Fruit fly (Drosophila melanogaster) whole organism, embryonic: ENCODE results near the gene BtbVII.

ENCODE experiments used
- Asciz ChIP-seq: fragments of 200-800 bp; sonication (Bioruptor generic); optimal IDR thresholded peaks from 2 replicates; lab custom pipeline; 2017; ENCODE audit warnings: missing biosample characterization, mild to moderate bottlenecking, missing genetic modification characterization, missing genetic modification reagents
- Atf3 ChIP-seq: fragments of 200-800 bp; sonication (Bioruptor generic); optimal IDR thresholded peaks from 3 replicates; lab custom pipeline; 2016; ENCODE audit warnings: missing biosample characterization, missing genetic modification characterization
- BtbVII ChIP-seq: fragments of 200-800 bp; sonication (Bioruptor generic); optimal IDR thresholded peaks from 3 replicates; lab custom pipeline; 2017; ENCODE audit warnings: missing biosample characterization, mild to moderate bottlenecking, missing genetic modification characterization
- CG10321 ChIP-seq: fragments of 200-800 bp; sonication (Bioruptor generic); IDR thresholded peaks from 2 replicates; pipeline ENCODE4 v1.3.6; 2022; ENCODE audit warnings: missing biosample characterization, missing genetic modification characterization
- CG10366 ChIP-seq: fragments of 200-800 bp; sonication (Bioruptor generic); IDR thresholded peaks from 2 replicates; pipeline ENCODE4 v1.3.6; 2022; ENCODE audit warnings: missing biosample characterization, missing genetic modification characterization
- CG1233 ChIP-seq: fragments of 200-800 bp; sonication (Bioruptor generic); optimal IDR thresholded peaks from 4 replicates; lab custom pipeline; 2018; ENCODE audit warnings: missing biosample characterization, mild to moderate bottlenecking, missing genetic modification characterization
- CG14050 ChIP-seq: fragments of 200-800 bp; sonication (Bioruptor generic); IDR thresholded peaks from 3 replicates; pipeline ENCODE4 v1.3.6; 2022; ENCODE audit warnings: missing biosample characterization, missing genetic modification characterization
- CG14860 ChIP-seq: fragments of 200-800 bp; sonication (Bioruptor generic); IDR thresholded peaks from 3 replicates; pipeline ENCODE4 v1.3.6; 2022; ENCODE audit warnings: missing biosample characterization, missing genetic modification characterization; ENCODE audit not compliant: partially characterized antibody
- CG15011 ChIP-seq: fragments of 200-800 bp; sonication (Bioruptor generic); optimal IDR thresholded peaks from 3 replicates; lab custom pipeline; 2018; ENCODE audit warnings: missing biosample characterization, mild to moderate bottlenecking, missing genetic modification characterization
- CG16863 ChIP-seq: fragments of 200-800 bp; sonication (Bioruptor generic); optimal IDR thresholded peaks from 3 replicates; lab custom pipeline; 2016; ENCODE audit warnings: missing biosample characterization, missing genetic modification characterization
- CG17186 ChIP-seq: fragments of 200-800 bp; sonication (Bioruptor generic); optimal IDR thresholded peaks from 3 replicates; lab custom pipeline; 2017; ENCODE audit warnings: missing biosample characterization, missing genetic modification reagents, missing genetic modification characterization
- CG18599 ChIP-seq: fragments of 200-800 bp; sonication (Bioruptor generic); optimal IDR thresholded peaks from 3 replicates; lab custom pipeline; 2017; ENCODE audit warnings: missing biosample characterization, missing genetic modification characterization, mild to moderate bottlenecking, moderate library complexity, missing genetic modification reagents
- CG2875 ChIP-seq: fragments of 200-800 bp; sonication (Bioruptor generic); optimal IDR thresholded peaks from 2 replicates; lab custom pipeline; 2017; ENCODE audit warnings: missing biosample characterization, mild to moderate bottlenecking, missing genetic modification characterization, missing genetic modification reagents
- CG31365 ChIP-seq: fragments of 200-800 bp; sonication (Bioruptor generic); optimal IDR thresholded peaks from 2 replicates; lab custom pipeline; 2018; ENCODE audit warnings: missing biosample characterization, mild to moderate bottlenecking, missing genetic modification characterization
- CG32772 ChIP-seq: fragments of 200-800 bp; sonication (Bioruptor generic); IDR thresholded peaks from 2 replicates; pipeline ENCODE4 v1.3.6; 2022; ENCODE audit warnings: missing biosample characterization, missing genetic modification characterization
- CG34422 ChIP-seq: fragments of 200-800 bp; sonication (Bioruptor generic); IDR thresholded peaks from 3 replicates; pipeline ENCODE4 v1.3.6; 2022; ENCODE audit warnings: missing biosample characterization, missing genetic modification characterization
- CG4707 ChIP-seq: fragments of 200-800 bp; sonication (Bioruptor generic); optimal IDR thresholded peaks from 2 replicates; lab custom pipeline; 2018; ENCODE audit warnings: missing biosample characterization, mild to moderate bottlenecking, missing genetic modification characterization, moderate library complexity
- CG4730 ChIP-seq: fragments of 200-800 bp; sonication (Bioruptor generic); IDR thresholded peaks from 2 replicates; pipeline ENCODE4 v1.3.6; 2022; ENCODE audit warnings: missing biosample characterization, missing genetic modification characterization
- CG6272 ChIP-seq: fragments of 200-800 bp; sonication (Bioruptor generic); IDR thresholded peaks from 2 replicates; pipeline ENCODE4 v1.3.6; 2022; ENCODE audit warnings: missing biosample characterization, missing genetic modification characterization
- CG6683 ChIP-seq: fragments of 200-800 bp; sonication (Bioruptor generic); optimal IDR thresholded peaks from 2 replicates; lab custom pipeline; 2017; ENCODE audit warnings: missing biosample characterization, mild to moderate bottlenecking, missing genetic modification characterization, missing genetic modification reagents
- CG7928 ChIP-seq: fragments of 200-800 bp; sonication (Bioruptor generic); optimal IDR thresholded peaks from 2 replicates; lab custom pipeline; 2017; ENCODE audit warnings: missing biosample characterization, mild to moderate bottlenecking, missing genetic modification characterization
- CG9932 ChIP-seq: fragments of 200-800 bp; sonication (Bioruptor generic); IDR thresholded peaks from 2 replicates; pipeline ENCODE4 v1.3.6; 2022; ENCODE audit warnings: missing biosample characterization, missing genetic modification characterization
- Chrac-16 ChIP-seq: fragments of 200-800 bp; sonication (Bioruptor generic); optimal IDR thresholded peaks from 3 replicates; lab custom pipeline; 2016; ENCODE audit warnings: missing biosample characterization, missing genetic modification characterization
- Elba2 ChIP-seq: fragments of 200-800 bp; sonication (Bioruptor generic); optimal IDR thresholded peaks from 3 replicates; lab custom pipeline; 2016; ENCODE audit warnings: missing biosample characterization, missing genetic modification characterization
- HLHmδ ChIP-seq: fragments of 200-800 bp; sonication (Bioruptor generic); optimal IDR thresholded peaks from 2 replicates; lab custom pipeline; 2018; ENCODE audit warnings: missing biosample characterization, mild to moderate bottlenecking, missing genetic modification characterization, moderate library complexity
- Lpt ChIP-seq: fragments of >200 bp; optimal IDR thresholded peaks from 2 replicates; lab custom pipeline; 2018; ENCODE audit warnings: missing biosample characterization, missing genetic modification characterization
- NFAT ChIP-seq: fragments of 200-800 bp; sonication (Bioruptor generic); IDR thresholded peaks from 2 replicates; pipeline ENCODE4 v1.3.6; 2022; ENCODE audit warnings: missing biosample characterization, missing genetic modification characterization
- Side ChIP-seq: fragments of 200-800 bp; sonication (Bioruptor generic); optimal IDR thresholded peaks from 2 replicates; lab custom pipeline; 2016; ENCODE audit warnings: missing biosample characterization, missing genetic modification characterization
- Stat92E ChIP-seq, 3 experiments: fragments of >200 bp in 2 of 3; fragments of 200-800 bp in 1 of 3; sonication (Bioruptor generic) in 1 of 3; optimal IDR thresholded peaks; 2 replicates each; lab custom pipeline; 2017 to 2019; ENCODE audit warnings: missing biosample characterization in 3 of 3, missing genetic modification characterization in 3 of 3, mild to moderate bottlenecking in 1 of 3, moderate library complexity in 1 of 3
- Taf1 ChIP-seq: fragments of 200-800 bp; sonication (Bioruptor generic); IDR thresholded peaks from 2 replicates; pipeline ENCODE4 v1.3.6; 2022; ENCODE audit warnings: missing biosample characterization, missing genetic modification characterization
- Tbp ChIP-seq: fragments of >200 bp; optimal IDR thresholded peaks from 2 replicates; lab custom pipeline; 2018; ENCODE audit warnings: missing biosample characterization, missing genetic modification characterization
- az2 ChIP-seq: fragments of 200-800 bp; sonication (Bioruptor generic); optimal IDR thresholded peaks from 3 replicates; lab custom pipeline; 2016; ENCODE audit warnings: missing biosample characterization, missing genetic modification characterization
- bigmax ChIP-seq: fragments of 200-800 bp; sonication (Bioruptor generic); optimal IDR thresholded peaks from 2 replicates; lab custom pipeline; 2018; ENCODE audit warnings: missing biosample characterization, mild to moderate bottlenecking, missing genetic modification characterization
- cad ChIP-seq: fragments of >200 bp; optimal IDR thresholded peaks from 2 replicates; lab custom pipeline; 2017; ENCODE audit warnings: missing biosample characterization, missing genetic modification characterization
- cwo ChIP-seq: fragments of 200-800 bp; sonication (Bioruptor generic); optimal IDR thresholded peaks from 3 replicates; lab custom pipeline; 2017; ENCODE audit warnings: missing biosample characterization, missing genetic modification characterization, mild to moderate bottlenecking, moderate library complexity, missing genetic modification reagents
- eve ChIP-seq, 2 experiments: fragments of >200 bp; optimal IDR thresholded peaks; 2 replicates each; lab custom pipeline; 2017; ENCODE audit warnings: missing biosample characterization in 2 of 2, missing genetic modification characterization in 2 of 2
- fd3F ChIP-seq: fragments of 200-800 bp; sonication (Bioruptor generic); optimal IDR thresholded peaks from 2 replicates; lab custom pipeline; 2018; ENCODE audit warnings: missing biosample characterization, mild to moderate bottlenecking, missing genetic modification characterization, moderate library complexity
- grn ChIP-seq: fragments of 200-800 bp; sonication (Bioruptor generic); optimal IDR thresholded peaks from 3 replicates; lab custom pipeline; 2017; ENCODE audit warnings: missing biosample characterization, missing genetic modification characterization
- kay ChIP-seq: fragments of 200-800 bp; sonication (Bioruptor generic); optimal IDR thresholded peaks from 2 replicates; lab custom pipeline; 2016; ENCODE audit warnings: missing biosample characterization, missing genetic modification characterization
- mam ChIP-seq: fragments of 200-800 bp; sonication (Bioruptor generic); optimal IDR thresholded peaks from 3 replicates; lab custom pipeline; 2016; ENCODE audit warnings: missing biosample characterization, missing genetic modification characterization
- nerfin-1 ChIP-seq: fragments of 200-800 bp; sonication (Bioruptor generic); optimal IDR thresholded peaks from 3 replicates; lab custom pipeline; 2019; ENCODE audit warnings: missing biosample characterization, mild to moderate bottlenecking, missing genetic modification characterization, moderate library complexity
- odd ChIP-seq: fragments of 200-800 bp; sonication (Bioruptor generic); optimal IDR thresholded peaks from 2 replicates; lab custom pipeline; 2017; ENCODE audit warnings: missing biosample characterization, mild to moderate bottlenecking, missing genetic modification characterization
- p53 ChIP-seq: fragments of 200-800 bp; sonication (Bioruptor generic); optimal IDR thresholded peaks from 2 replicates; lab custom pipeline; 2016; ENCODE audit warnings: missing biosample characterization, missing genetic modification characterization
- sd ChIP-seq: fragments of 200-800 bp; sonication (Bioruptor generic); optimal IDR thresholded peaks from 3 replicates; lab custom pipeline; 2018; ENCODE audit warnings: missing biosample characterization, mild to moderate bottlenecking, missing genetic modification characterization, moderate library complexity
- sob ChIP-seq: fragments of 200-800 bp; sonication (Bioruptor generic); IDR thresholded peaks from 2 replicates; pipeline ENCODE4 v1.3.6; 2022; ENCODE audit warnings: missing biosample characterization, missing genetic modification characterization
- sug ChIP-seq: fragments of 200-800 bp; optimal IDR thresholded peaks from 2 replicates; lab custom pipeline; 2019; ENCODE audit warnings: missing biosample characterization, mild to moderate bottlenecking, missing genetic modification characterization, moderate library complexity
- toy ChIP-seq: fragments of 200-800 bp; sonication (Bioruptor generic); IDR thresholded peaks from 2 replicates; pipeline ENCODE4 v1.3.6; 2022; ENCODE audit warnings: missing biosample characterization, missing genetic modification characterization
- usp ChIP-seq: fragments of >200 bp; optimal IDR thresholded peaks from 2 replicates; lab custom pipeline; 2017; ENCODE audit warnings: missing biosample characterization, missing genetic modification characterization
- wor ChIP-seq: fragments of 200-800 bp; sonication (Bioruptor generic); IDR thresholded peaks from 2 replicates; pipeline ENCODE4 v1.3.6; 2022; ENCODE audit warnings: missing biosample characterization, missing genetic modification characterization

BtbVII gene

dm6 chr3L:3198447-3199402 is 50.3 kb downstream of the BtbVII start, which contains the start of the genes CG32276 and gry (continued):
- TF ChIP-seq CG1233 (GFP tag; lab: Kevin White, UChicago) (peak; percentile 67), CG4707 (GFP tag; lab: Kevin White, UChicago) (no peak), CG6683 (peak; percentile 41), CG14050 (GFP tag; lab: Robert Waterston, UW) (peak; percentile 23; the same call in 1 of the 3 replicates), HLHmδ (GFP tag; lab: Kevin White, UChicago) (peak; percentile 50), cad (no peak), wor (peak; percentile 59), usp (GFP tag; lab: Kevin White, UChicago) (no peak), Chrac-16 (GFP tag; lab: Kevin White, UChicago) (peak; percentile 79), CG2875 (GFP tag; lab: Kevin White, UChicago) (no peak), CG9932 (peak; percentile 88), CG15011 (GFP tag; lab: Kevin White, UChicago) (no peak), fd3F (GFP tag; lab: Kevin White, UChicago) (peak; percentile 53), kay (peak; percentile 83), Lpt (no peak), Taf1 (peak; percentile 49; the same call in 1 of the 2 replicates), cwo (peak; percentile 61), toy (GFP tag; lab: Robert Waterston, UW) (peak; percentile 40; the same call in 1 of the 2 replicates), CG34422 (peak; percentile 73), CG4730 (peak; percentile 47), eve (GFP tag; optimal IDR thresholded peaks at IDR 0.05; lab: Kevin White, UChicago) (no peak), Tbp (GFP tag; lab: Kevin White, UChicago) (peak; percentile 57), sd (tag; lab: Kevin White, UChicago) (no peak), mam (GFP tag; lab: Kevin White, UChicago) (peak; percentile 79), CG6272 (GFP tag; lab: Robert Waterston, UW) (peak; percentile 48), Stat92E (GFP tag; optimal IDR thresholded peaks at IDR 0.05; lab: Kevin White, UChicago) (peak in 1 of 3 experiments; percentile 54), CG14860 (GFP tag; lab: Robert Waterston, UW) (no peak), Elba2 (peak; percentile 64), CG7928 (GFP tag; lab: Kevin White, UChicago) (peak; percentile 99), az2 (GFP tag; lab: Kevin White, UChicago) (peak; percentile 79), NFAT (GFP tag; lab: Robert Waterston, UW) (peak; percentile 75), sob (GFP tag; lab: Robert Waterston, UW) (peak; percentile 82), CG18599 (GFP tag; lab: Kevin White, UChicago) (peak; percentile 87), CG16863 (GFP tag; lab: Kevin White, UChicago) (peak; percentile 79), Side (GFP tag; lab: Kevin White, UChicago) (peak; percentile 86), grn (no peak), Asciz (GFP tag; lab: Kevin White, UChicago) (no peak), odd (GFP tag; lab: Kevin White, UChicago) (no peak), p53 (GFP tag; lab: Kevin White, UChicago) (peak; percentile 58), bigmax (GFP tag; lab: Kevin White, UChicago) (no peak), CG10366 (peak; percentile 64), CG17186 (GFP tag; lab: Kevin White, UChicago) (peak; percentile 81), nerfin-1 (tag; lab: Kevin White, UChicago) (peak; percentile 53), Atf3 (GFP tag; lab: Kevin White, UChicago) (peak; percentile 63), CG32772 (peak; percentile 73), CG31365 (no peak), BtbVII (GFP tag; lab: Kevin White, UChicago) (peak; percentile 35), CG10321 (GFP tag; lab: Robert Waterston, UW) (no peak), sug (tag; lab: Kevin White, UChicago) (no peak)
